Worm (Caenorhabditis elegans): ENCODE measurements around the gene ZK185.5.
A peak's percentile ranks its signal among the peaks of the same experiment; 100 is the strongest.

ZK185.5 gene

ce11 chrIV:4505078-4505477 lies 40.6 kb downstream of the ZK185.5 start:
- TF ChIP-seq ces-1 (GFP tag; optimal IDR thresholded peaks at IDR 0.05) (peak; percentile 2), nhr-85 (tag) (peak; percentile 23), C16A3.4 (tag; optimal IDR thresholded peaks at IDR 0.05) (no peak), ceh-63 (GFP tag; optimal IDR thresholded peaks at IDR 0.05) (no peak), lin-14 (GFP tag; optimal IDR thresholded peaks at IDR 0.05) (peak; percentile 71), nhr-71 (tag; optimal IDR thresholded peaks at IDR 0.05) (peak; percentile 7), isw-1 (GFP tag; IDR thresholded peaks at IDR 0.05) (no peak), fkh-10 (GFP tag; optimal IDR thresholded peaks at IDR 0.05) (peak; percentile 3), unc-62 (GFP tag; optimal IDR thresholded peaks at IDR 0.05) (no peak), Y116A8C.19 (tag; optimal IDR thresholded peaks at IDR 0.05; ENCODE audit: borderline replicate concordance) (no peak)
